Fruit fly (Drosophila melanogaster): Measurements from ENCODE around the gene CG14285.

DNA sequence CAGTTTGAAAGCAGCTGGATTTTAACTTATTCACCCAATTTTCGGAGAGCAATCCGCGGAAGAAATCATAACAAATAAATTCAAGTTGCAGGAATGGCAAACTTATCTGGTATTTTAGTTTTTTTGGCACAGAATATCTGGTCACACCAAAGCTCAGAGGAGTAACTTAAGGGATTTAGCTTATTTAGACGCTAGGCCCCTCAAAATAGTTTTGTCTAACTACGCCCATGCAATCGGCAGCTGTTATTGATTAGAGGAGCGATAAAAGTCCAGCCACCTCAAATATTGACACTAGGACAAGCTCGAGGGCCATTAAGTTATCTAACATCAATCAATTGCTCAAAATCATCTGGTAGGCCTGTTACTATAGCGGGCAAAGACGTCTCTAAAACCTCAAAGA, 3.9 kb downstream of the CG14285 start, which contains the start of the genes GatA and P5cr:
- TF ChIP-seq psq (optimal IDR thresholded peaks at IDR 0.05): no peak
- TF ChIP-seq ttk (optimal IDR thresholded peaks at IDR 0.05): no peak
- no peak for TF ChIP-seq h (optimal IDR thresholded peaks at IDR 0.05)
- no peak for TF ChIP-seq Myc (optimal IDR thresholded peaks at IDR 0.05)
- TF ChIP-seq Sin3A (optimal IDR thresholded peaks at IDR 0.05): no peak
- TF ChIP-seq insv (optimal IDR thresholded peaks at IDR 0.05): no peak
